Worm (Caenorhabditis elegans) whole organism, L1 larva: ENCODE results near the gene srh-206.

ENCODE experiments used
- ces-1 ChIP-seq: fragments of 150-350 bp; optimal IDR thresholded peaks from 2 replicates; lab custom pipeline; 2014; ENCODE audit warnings: missing biosample characterization, missing genetic modification reagents, missing genetic modification characterization
- lin-13 ChIP-seq: fragments of 150-350 bp; optimal IDR thresholded peaks from 2 replicates; lab custom pipeline; 2014; ENCODE audit warnings: missing biosample characterization, missing genetic modification reagents, missing genetic modification characterization
- nhr-28 ChIP-seq: fragments of 150-350 bp; optimal IDR thresholded peaks from 2 replicates; lab custom pipeline; 2014; ENCODE audit warnings: missing biosample characterization, missing genetic modification characterization
- pqm-1 ChIP-seq: sonication (generic microtip); optimal IDR thresholded peaks from 3 replicates; lab custom pipeline; 2017; ENCODE audit warnings: missing biosample characterization, missing genetic modification characterization

ce11 chrV:16919675-16920074 lies 35.0 kb downstream of the srh-206 start:
- TF ChIP-seq lin-13 (GFP tag; lab: Kevin White, UChicago): no peak
- no peak for TF ChIP-seq pqm-1 (tag; lab: Kevin White, UChicago)
- TF ChIP-seq ces-1: no peak
- no peak for TF ChIP-seq nhr-28 (tag; lab: Kevin White, UChicago)
